Worm (Caenorhabditis elegans): Measurements from ENCODE around the gene C29A12.22.

The C29A12.22 gene

ce11 chrV:10807862-10808327, 4.0 kb upstream of the C29A12.22 start, which contains the start of gene plrg-1 (continued):
- TF ChIP-seq pag-3 (tag; optimal IDR thresholded peaks at IDR 0.05; ENCODE audit: borderline replicate concordance) (peak; percentile 60), nhr-232 (tag; optimal IDR thresholded peaks at IDR 0.05) (peak; percentile 75), ttx-3 (tag; optimal IDR thresholded peaks at IDR 0.05) (peak; percentile 83), rnt-1 (tag; optimal IDR thresholded peaks at IDR 0.05) (peak; percentile 90), hlh-6 (tag; optimal IDR thresholded peaks at IDR 0.05) (peak; percentile 91), F13H6.1 (tag; optimal IDR thresholded peaks at IDR 0.05) (peak; percentile 77), npax-4 (tag; optimal IDR thresholded peaks at IDR 0.05) (peak; percentile 57), fkh-10 (GFP tag; optimal IDR thresholded peaks at IDR 0.05) (peak; percentile 22), ceh-34 (tag; optimal IDR thresholded peaks at IDR 0.05) (peak; percentile 94), sdc-2 (tag; optimal IDR thresholded peaks at IDR 0.05) (peak; percentile 79), hlh-8 (tag; optimal IDR thresholded peaks at IDR 0.05) (peak; percentile 78), C08G9.2 (tag; optimal IDR thresholded peaks at IDR 0.05) (peak; percentile 79), pros-1 (tag; optimal IDR thresholded peaks at IDR 0.05) (peak; percentile 17), dve-1 (tag; optimal IDR thresholded peaks at IDR 0.05) (peak; percentile 35), nfya-1 (tag; optimal IDR thresholded peaks at IDR 0.05) (peak; percentile 91), ceh-2 (tag; optimal IDR thresholded peaks at IDR 0.05) (peak; percentile 88), pha-4 (tag; optimal IDR thresholded peaks at IDR 0.05) (no peak), pqm-1 (tag; optimal IDR thresholded peaks at IDR 0.05) (peak; percentile 46), K02D7.2 (tag; optimal IDR thresholded peaks at IDR 0.05) (peak; percentile 67), hlh-13 (GFP tag; optimal IDR thresholded peaks at IDR 0.05) (no peak), unc-42 (tag; optimal IDR thresholded peaks at IDR 0.05) (peak; percentile 71), unc-3 (GFP tag; conservative IDR thresholded peaks at IDR 0.05) (peak; percentile 86), unc-3 (tag; optimal IDR thresholded peaks at IDR 0.05) (peak; percentile 86), sox-2 (GFP tag; IDR thresholded peaks at IDR 0.05) (peak; percentile 91), lim-6 (tag; optimal IDR thresholded peaks at IDR 0.05) (peak; percentile 74), pat-9 (tag; optimal IDR thresholded peaks at IDR 0.05) (peak; percentile 83), ztf-16 (tag; optimal IDR thresholded peaks at IDR 0.05) (peak; percentile 87), K09A11.1 (tag; optimal IDR thresholded peaks at IDR 0.05; ENCODE audit: insufficient read depth) (peak; percentile 91), ceh-19 (GFP tag; optimal IDR thresholded peaks at IDR 0.05) (peak; percentile 93), ets-4 (tag; optimal IDR thresholded peaks at IDR 0.05) (peak; percentile 60), sox-4 (tag; optimal IDR thresholded peaks at IDR 0.05) (peak; percentile 85), mec-3 (tag; optimal IDR thresholded peaks at IDR 0.05; ENCODE audit: borderline replicate concordance) (no peak), C38D4.7 (GFP tag; optimal IDR thresholded peaks at IDR 0.05) (peak; percentile 74), syd-9 (tag; optimal IDR thresholded peaks at IDR 0.05) (peak; percentile 79), ceh-24 (tag; optimal IDR thresholded peaks at IDR 0.05) (no peak), tbx-2 (tag; optimal IDR thresholded peaks at IDR 0.05) (peak; percentile 92), eyg-1 (tag; optimal IDR thresholded peaks at IDR 0.05) (peak; percentile 76), ahr-1 (tag; optimal IDR thresholded peaks at IDR 0.05) (peak; percentile 73), che-1 (tag; optimal IDR thresholded peaks at IDR 0.05) (peak; percentile 76), ceh-14 (tag; optimal IDR thresholded peaks at IDR 0.05) (peak; percentile 95), fax-1 (tag; optimal IDR thresholded peaks at IDR 0.05) (peak; percentile 78), ceh-30 (tag; optimal IDR thresholded peaks at IDR 0.05) (no peak), ceh-22 (tag; optimal IDR thresholded peaks at IDR 0.05) (peak; percentile 71), ceh-18 (tag; optimal IDR thresholded peaks at IDR 0.05) (peak; percentile 86), ceh-9 (tag; optimal IDR thresholded peaks at IDR 0.05) (no peak)

All from whole organism, late embryonic.